Worm (Caenorhabditis elegans): ENCODE results near the gene srh-245.
A peak's percentile ranks its signal among the peaks of the same experiment; 100 is the strongest.

Gene srh-245

ce11 chrV:652940-653339, 2.8 kb downstream of the srh-245 start, which contains the start of gene srj-5:
Gene srj-5, minus strand, starts transcription at chrV:653040.
- no peak for TF ChIP-seq nhr-43 (tag; optimal IDR thresholded peaks at IDR 0.05; ENCODE audit: poor library complexity, severe bottlenecking)
- no peak for TF ChIP-seq ceh-82 (tag; optimal IDR thresholded peaks at IDR 0.05)
- no peak for TF ChIP-seq nfya-1 (tag; optimal IDR thresholded peaks at IDR 0.05; ENCODE audit: insufficient read depth)
- TF ChIP-seq elt-1 (tag; optimal IDR thresholded peaks at IDR 0.05): no peak
- no peak for TF ChIP-seq ZK546.5 (tag; optimal IDR thresholded peaks at IDR 0.05)
- no peak for TF ChIP-seq ztf-4 (tag; optimal IDR thresholded peaks at IDR 0.05)
- no peak for TF ChIP-seq nhr-67 (tag; optimal IDR thresholded peaks at IDR 0.05)

- TF ChIP-seq ceh-28 (tag; optimal IDR thresholded peaks at IDR 0.05): no peak
- no peak for TF ChIP-seq nhr-11 (tag; optimal IDR thresholded peaks at IDR 0.05)
- no peak for TF ChIP-seq R02D3.7 (tag; optimal IDR thresholded peaks at IDR 0.05)
- no peak for TF ChIP-seq mdl-1 (tag; optimal IDR thresholded peaks at IDR 0.05)
- no peak for TF ChIP-seq eor-1 (tag; optimal IDR thresholded peaks at IDR 0.05)
- TF ChIP-seq fos-1 (tag; optimal IDR thresholded peaks at IDR 0.05): no peak
- no peak for TF ChIP-seq nhr-23 (tag; optimal IDR thresholded peaks at IDR 0.05)
- TF ChIP-seq lsy-12 (tag; optimal IDR thresholded peaks at IDR 0.05): no peak
- TF ChIP-seq nhr-43 (tag; optimal IDR thresholded peaks at IDR 0.05; ENCODE audit: poor library complexity, severe bottlenecking): no peak
- no peak for TF ChIP-seq egl-27 (tag; optimal IDR thresholded peaks at IDR 0.05)
- TF ChIP-seq ZK546.5 (tag; optimal IDR thresholded peaks at IDR 0.05): no peak
- TF ChIP-seq unc-39 (tag; optimal IDR thresholded peaks at IDR 0.05): no peak
- TF ChIP-seq elt-3 (tag; optimal IDR thresholded peaks at IDR 0.05): no peak
- no peak for TF ChIP-seq ceh-82 (tag; optimal IDR thresholded peaks at IDR 0.05)
- no peak for TF ChIP-seq hmg-11 (tag; optimal IDR thresholded peaks at IDR 0.05)
- TF ChIP-seq lin-15B (tag; optimal IDR thresholded peaks at IDR 0.05): no peak
- TF ChIP-seq fkh-10 (GFP tag; optimal IDR thresholded peaks at IDR 0.05): no peak
- TF ChIP-seq aly-2 (tag; optimal IDR thresholded peaks at IDR 0.05): no peak
- no peak for TF ChIP-seq pha-4 (tag; optimal IDR thresholded peaks at IDR 0.05)
- no peak for TF ChIP-seq lin-39 (tag; optimal IDR thresholded peaks at IDR 0.05)
Measured at ce11 chrV:646888-647287, 8.8 kb downstream of the srh-245 start, which contains the start of gene ugt-42. Gene ugt-42, plus strand, starts transcription at chrV:647188.

ce11 chrV:646129-646528, 9.6 kb downstream of the srh-245 start, which contains the start of gene F48G7.12:
Gene F48G7.12, minus strand, starts transcription at chrV:646229.
- TF ChIP-seq ceh-16 (tag; optimal IDR thresholded peaks at IDR 0.05) (no peak), nhr-25 (tag; optimal IDR thresholded peaks at IDR 0.05) (no peak), aly-2 (tag; optimal IDR thresholded peaks at IDR 0.05) (no peak), fkh-10 (GFP tag; optimal IDR thresholded peaks at IDR 0.05) (no peak), pqm-1 (tag; optimal IDR thresholded peaks at IDR 0.05) (no peak), mdl-1 (tag; optimal IDR thresholded peaks at IDR 0.05) (no peak), hmg-11 (tag; optimal IDR thresholded peaks at IDR 0.05) (no peak), snpc-4 (tag; optimal IDR thresholded peaks at IDR 0.05) (no peak), elt-1 (tag; optimal IDR thresholded peaks at IDR 0.05) (no peak), elt-2 (tag; optimal IDR thresholded peaks at IDR 0.05) (no peak), zag-1 (tag; optimal IDR thresholded peaks at IDR 0.05) (no peak), ZK546.5 (tag; optimal IDR thresholded peaks at IDR 0.05) (no peak), elt-3 (tag; optimal IDR thresholded peaks at IDR 0.05) (no peak), nhr-11 (tag; optimal IDR thresholded peaks at IDR 0.05) (no peak), ceh-82 (tag; optimal IDR thresholded peaks at IDR 0.05) (no peak), sea-2 (GFP tag; optimal IDR thresholded peaks at IDR 0.05) (no peak), nhr-67 (tag; optimal IDR thresholded peaks at IDR 0.05) (no peak), pha-4 (tag; optimal IDR thresholded peaks at IDR 0.05) (no peak)

ce11 chrV:642750-643149, 13.0 kb downstream of the srh-245 start, which contains the start of gene nhr-190:
Gene nhr-190, minus strand, starts transcription at chrV:642924.
- TF ChIP-seq lin-39 (tag; optimal IDR thresholded peaks at IDR 0.05): peak; percentile 17
- no peak for TF ChIP-seq nhr-11 (tag; optimal IDR thresholded peaks at IDR 0.05)
- peak; percentile 29 for TF ChIP-seq egl-5 (tag; optimal IDR thresholded peaks at IDR 0.05)
- peak; percentile 41 for TF ChIP-seq hmg-11 (tag; optimal IDR thresholded peaks at IDR 0.05)

- no peak for TF ChIP-seq fos-1 (tag; optimal IDR thresholded peaks at IDR 0.05)
- TF ChIP-seq nhr-67 (tag; optimal IDR thresholded peaks at IDR 0.05): no peak
- TF ChIP-seq ceh-82 (tag; optimal IDR thresholded peaks at IDR 0.05): no peak
- no peak for TF ChIP-seq unc-62 (GFP tag; optimal IDR thresholded peaks at IDR 0.05)
- no peak for TF ChIP-seq egl-5 (tag; optimal IDR thresholded peaks at IDR 0.05)
- TF ChIP-seq ceh-9 (tag; optimal IDR thresholded peaks at IDR 0.05): no peak
- TF ChIP-seq nhr-77 (tag; optimal IDR thresholded peaks at IDR 0.05): no peak
- no peak for TF ChIP-seq nhr-76 (tag; optimal IDR thresholded peaks at IDR 0.05)
- TF ChIP-seq jun-1 (tag; optimal IDR thresholded peaks at IDR 0.05): no peak
- TF ChIP-seq nhr-23 (tag; optimal IDR thresholded peaks at IDR 0.05): no peak
- no peak for TF ChIP-seq fkh-10 (GFP tag; optimal IDR thresholded peaks at IDR 0.05)
- TF ChIP-seq unc-39 (tag; optimal IDR thresholded peaks at IDR 0.05): no peak
Measured at ce11 chrV:638328-638727, 17.4 kb downstream of the srh-245 start, which contains the start of gene srj-37. Gene srj-37, plus strand, starts transcription at chrV:638628.

All from whole organism, L3 larva.